Worm (Caenorhabditis elegans): ENCODE results near the gene nlp-43.

Gene nlp-43

ce11 chrIII:5030629-5031028 lies 11.6 kb upstream of the nlp-43 start, which contains the start of gene klp-6:
Gene klp-6 (plus strand): TSS chrIII:5030929.
- no peak for TF ChIP-seq jun-1 (tag; optimal IDR thresholded peaks at IDR 0.05)
- no peak for TF ChIP-seq alr-1 (tag; optimal IDR thresholded peaks at IDR 0.05; ENCODE audit: borderline replicate concordance)
- TF ChIP-seq C16A3.4 (tag; optimal IDR thresholded peaks at IDR 0.05), result no peak
- TF ChIP-seq aly-2 (tag; optimal IDR thresholded peaks at IDR 0.05), result no peak
- no peak for TF ChIP-seq nhr-84 (tag; optimal IDR thresholded peaks at IDR 0.05)
- TF ChIP-seq mab-9 (GFP tag; IDR thresholded peaks at IDR 0.05), result no peak

ce11 chrIII:5031375-5031836 lies 10.8 kb upstream of the nlp-43 start:
- TF ChIP-seq efl-3 (GFP tag; optimal IDR thresholded peaks at IDR 0.05) (peak; percentile 33), nhr-71 (tag; optimal IDR thresholded peaks at IDR 0.05) (peak; percentile 81), sox-4 (tag; optimal IDR thresholded peaks at IDR 0.05) (peak; percentile 74), lin-14 (GFP tag; optimal IDR thresholded peaks at IDR 0.05) (peak; percentile 78), lsy-2 (tag; optimal IDR thresholded peaks at IDR 0.05) (peak; percentile 43 to 79), nhr-85 (tag) (peak; percentile 79), zip-4 (GFP tag; optimal IDR thresholded peaks at IDR 0.05) (peak; percentile 51), sup-37 (GFP tag; optimal IDR thresholded peaks at IDR 0.05) (peak; percentile 83), lin-13 (GFP tag; optimal IDR thresholded peaks at IDR 0.05) (peak; percentile 22), fkh-10 (GFP tag; optimal IDR thresholded peaks at IDR 0.05) (peak; percentile 35), xbp-1 (tag; optimal IDR thresholded peaks at IDR 0.05) (peak; percentile 66), ceh-8 (GFP tag; optimal IDR thresholded peaks at IDR 0.05) (peak; percentile 71), mdl-1 (tag; optimal IDR thresholded peaks at IDR 0.05) (peak in 1 of 2 experiments; percentile 33), elt-3 (tag; optimal IDR thresholded peaks at IDR 0.05) (peak in 1 of 6 experiments; percentile 16), grh-1 (GFP tag; IDR thresholded peaks at IDR 0.05) (0 out of 2 replicates have a peak, but pooled peaks have one; percentile 35), fkh-8 (tag; optimal IDR thresholded peaks at IDR 0.05) (peak; percentile 69), ztf-11 (tag; optimal IDR thresholded peaks at IDR 0.05) (peak in 1 of 2 experiments; percentile 71), skn-1 (tag; optimal IDR thresholded peaks at IDR 0.05) (peak; percentile 16), lin-35 (GFP tag; optimal IDR thresholded peaks at IDR 0.05) (peak; percentile 13 to 58), nhr-20 (tag; optimal IDR thresholded peaks at IDR 0.05) (peak; percentile 67), mab-9 (GFP tag; IDR thresholded peaks at IDR 0.05) (peak; percentile 75), fkh-4 (tag; optimal IDR thresholded peaks at IDR 0.05; ENCODE audit: borderline replicate concordance) (peak; percentile 8), tbx-2 (tag; optimal IDR thresholded peaks at IDR 0.05) (peak; percentile 71), nhr-90 (tag; optimal IDR thresholded peaks at IDR 0.05; ENCODE audit: poor library complexity) (peak; percentile 86), aly-2 (tag; optimal IDR thresholded peaks at IDR 0.05) (peak; percentile 64), unc-86 (tag; optimal IDR thresholded peaks at IDR 0.05) (peak; percentile 45), elt-2 (tag; optimal IDR thresholded peaks at IDR 0.05) (peak; percentile 57), nhr-77 (tag; optimal IDR thresholded peaks at IDR 0.05) (peak; percentile 67), rnt-1 (tag; optimal IDR thresholded peaks at IDR 0.05) (peak; percentile 58), efl-1 (optimal IDR thresholded peaks at IDR 0.05) (peak; percentile 46 to 47), efl-1 (GFP tag; optimal IDR thresholded peaks at IDR 0.05 in 1 of 2) (peak; percentile 29 to 95), mep-1 (tag; optimal IDR thresholded peaks at IDR 0.05) (peak; percentile 67), nhr-47 (tag; optimal IDR thresholded peaks at IDR 0.05) (peak; percentile 89), ceh-82 (tag; optimal IDR thresholded peaks at IDR 0.05) (peak in 2 of 3 experiments; percentile 5 to 32), dsc-1 (tag; optimal IDR thresholded peaks at IDR 0.05) (peak; percentile 80), ceh-88 (GFP tag; IDR thresholded peaks at IDR 0.05) (peak; percentile 58), swsn-7 (tag; optimal IDR thresholded peaks at IDR 0.05) (peak; percentile 79), pax-3 (tag; optimal IDR thresholded peaks at IDR 0.05) (peak; percentile 78), snu-23 (GFP tag; optimal IDR thresholded peaks at IDR 0.05) (peak; percentile 73), C16A3.4 (tag; optimal IDR thresholded peaks at IDR 0.05) (peak; percentile 55), nhr-19 (GFP tag; conservative IDR thresholded peaks at IDR 0.05) (peak; percentile 84), ztf-4 (tag; optimal IDR thresholded peaks at IDR 0.05) (peak; percentile 28), snpc-4 (tag; optimal IDR thresholded peaks at IDR 0.05) (peak; percentile 25), isw-1 (GFP tag; IDR thresholded peaks at IDR 0.05) (peak; percentile 50), C04F5.9 (tag; optimal IDR thresholded peaks at IDR 0.05) (peak; percentile 15), lir-3 (tag; optimal IDR thresholded peaks at IDR 0.05; ENCODE audit: poor library complexity) (peak; percentile 55)
